Fruit fly (Drosophila melanogaster): ENCODE measurements around the gene eff.

The eff gene

DNA sequence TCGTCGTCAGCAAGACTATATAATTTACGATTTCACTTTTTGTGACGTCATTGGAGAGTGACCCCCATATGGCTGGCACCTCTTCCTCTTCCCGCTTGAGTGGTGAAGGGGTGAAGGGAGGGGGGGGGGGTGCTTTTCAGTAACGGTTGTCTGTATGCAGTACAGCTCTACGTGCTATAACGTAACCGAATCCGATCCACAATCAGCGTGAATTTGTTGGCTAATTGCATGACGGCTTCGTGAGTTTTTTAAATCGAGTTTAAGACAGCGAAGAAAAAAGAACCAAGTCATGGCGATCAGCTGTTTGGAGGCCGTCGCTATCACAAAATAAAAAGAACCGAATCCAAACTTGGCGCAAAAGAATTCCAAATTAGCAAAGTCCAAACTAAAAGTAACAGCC lies 4.4 kb downstream of the eff start (continued):
- TF ChIP-seq chinmo (GFP tag; IDR thresholded peaks at IDR 0.05; ENCODE audit: partially characterized antibody) (0 out of 4 replicates have a peak, but pooled peaks have one; percentile 25), ci (GFP tag; IDR thresholded peaks at IDR 0.05) (peak; percentile 50; the same call in 1 of the 3 replicates), CG4820 (GFP tag; optimal IDR thresholded peaks at IDR 0.05) (no peak), sens-2 (GFP tag; IDR thresholded peaks at IDR 0.05) (no peak), Max (GFP tag; optimal IDR thresholded peaks at IDR 0.05) (no peak), salm (tag; optimal IDR thresholded peaks at IDR 0.05) (no peak), CG6765 (GFP tag; optimal IDR thresholded peaks at IDR 0.05) (no peak), Ets97D (GFP tag; optimal IDR thresholded peaks at IDR 0.05) (no peak), CG14050 (GFP tag; IDR thresholded peaks at IDR 0.05) (no peak), CG33557 (GFP tag; optimal IDR thresholded peaks at IDR 0.05) (no peak), GATAe (GFP tag; conservative IDR thresholded peaks at IDR 0.05) (no peak), Hr78 (GFP tag; optimal IDR thresholded peaks at IDR 0.05) (no peak), Pdp1 (GFP tag; optimal IDR thresholded peaks at IDR 0.05) (peak in 1 of 2 experiments; percentile 7), fd3F (GFP tag; optimal IDR thresholded peaks at IDR 0.05) (no peak), lab (GFP tag; optimal IDR thresholded peaks at IDR 0.05) (no peak), psq (GFP tag; optimal IDR thresholded peaks at IDR 0.05) (no peak), Nf-YA (GFP tag; IDR thresholded peaks at IDR 0.05) (0 out of 2 replicates have a peak, but pooled peaks have one; percentile 11), pan (optimal IDR thresholded peaks at IDR 0.05) (no peak), pan (GFP tag; optimal IDR thresholded peaks at IDR 0.05 in 1 of 2, IDR thresholded peaks at IDR 0.05 in 1 of 2) (peak in 1 of 2 experiments; percentile 7), CG17385 (GFP tag; optimal IDR thresholded peaks at IDR 0.05) (peak; percentile 74)

DNA sequence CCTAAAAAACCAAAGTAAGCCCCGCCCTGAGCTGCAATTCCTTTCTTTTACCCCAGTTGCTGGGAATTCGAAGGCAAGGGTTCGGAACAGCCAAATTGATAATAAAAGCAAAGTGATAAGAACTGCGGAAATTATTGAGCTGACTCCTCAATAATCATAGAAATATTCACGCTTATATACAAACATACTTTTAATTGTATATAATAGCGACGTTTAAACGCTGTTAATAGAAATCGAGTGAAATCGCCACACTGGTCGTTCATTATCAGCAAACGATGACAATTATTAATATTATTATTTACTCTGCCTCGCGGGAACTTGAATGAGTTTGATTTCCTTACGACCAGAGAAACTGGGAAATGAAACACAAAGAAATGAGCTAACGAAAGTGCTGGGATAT lies 5.1 kb downstream of the eff start:
- TF ChIP-seq schlank (tag; optimal IDR thresholded peaks at IDR 0.05) (no peak), exex (tag; optimal IDR thresholded peaks at IDR 0.05) (peak; percentile 48), eyg (GFP tag; optimal IDR thresholded peaks at IDR 0.05) (no peak), sug (tag; optimal IDR thresholded peaks at IDR 0.05) (peak; percentile 19)

DNA sequence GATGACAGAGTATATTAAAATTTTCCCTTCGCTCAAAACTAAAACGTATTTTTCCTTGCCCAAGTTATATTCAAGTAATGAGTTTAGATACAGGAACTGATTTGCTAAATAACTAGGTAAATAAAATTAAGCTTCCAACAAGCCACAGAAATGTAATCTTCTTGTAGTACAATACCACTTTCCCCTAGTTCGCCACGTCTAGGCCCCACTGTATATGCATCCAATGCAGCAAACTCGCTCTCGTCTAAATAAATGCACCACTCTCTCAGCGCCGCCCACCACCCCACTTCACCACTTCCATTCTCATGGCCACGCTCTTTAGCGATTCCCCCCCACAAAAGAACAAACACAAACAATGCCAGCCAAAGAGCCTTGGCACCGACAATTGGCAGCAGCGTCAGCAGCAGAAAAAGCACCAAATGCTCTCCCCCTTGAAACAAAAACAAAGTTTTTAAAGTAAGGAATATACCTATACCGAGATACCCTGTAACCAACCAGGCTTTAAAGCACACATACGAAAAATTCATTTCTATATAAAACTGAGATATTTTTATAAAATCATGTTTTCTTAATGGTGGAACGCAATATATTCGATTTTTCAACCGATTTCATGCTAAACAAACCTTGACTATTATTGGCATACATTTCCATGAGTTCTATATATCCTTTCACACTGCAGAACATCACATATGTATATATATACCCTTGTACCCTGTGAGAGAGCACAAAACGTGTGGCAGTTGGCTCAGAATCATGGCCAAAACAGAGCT lies 6.3 kb downstream of the eff start:
- TF ChIP-seq chif (GFP tag; optimal IDR thresholded peaks at IDR 0.05) (no peak), Neu2 (GFP tag; optimal IDR thresholded peaks at IDR 0.05; ENCODE audit: borderline replicate concordance) (no peak), Spps (tag; optimal IDR thresholded peaks at IDR 0.05) (no peak), Jarid2 (GFP tag; optimal IDR thresholded peaks at IDR 0.05) (no peak), chinmo (GFP tag; IDR thresholded peaks at IDR 0.05; ENCODE audit: partially characterized antibody) (0 out of 4 replicates have a peak, but pooled peaks have one; percentile 31), Ets65A (GFP tag) (peak; percentile 46), Drgx (GFP tag; IDR thresholded peaks at IDR 0.05) (0 out of 2 replicates have a peak, but pooled peaks have one; percentile 44), sr (GFP tag; IDR thresholded peaks at IDR 0.05) (0 out of 3 replicates have a peak, but pooled peaks have one; percentile 13), D19B (GFP tag; optimal IDR thresholded peaks at IDR 0.05) (peak; percentile 35), bsh (GFP tag; optimal IDR thresholded peaks at IDR 0.05) (peak in 1 of 2 experiments; percentile 15), Xrp1 (GFP tag; IDR thresholded peaks at IDR 0.05) (peak; percentile 20; the same call in 1 of the 2 replicates), crol (GFP tag; IDR thresholded peaks at IDR 0.05) (peak; percentile 52; the same call in 1 of the 2 replicates), grau (tag; optimal IDR thresholded peaks at IDR 0.05) (peak; percentile 51), CG1832 (GFP tag; optimal IDR thresholded peaks at IDR 0.05) (no peak), Med (GFP tag) (peak; percentile 32), Trl (optimal IDR thresholded peaks at IDR 0.05) (peak in 1 of 2 experiments; percentile 16), Trl (GFP tag; optimal IDR thresholded peaks at IDR 0.05) (no peak)

Data from whole organism, embryonic.